Fruit fly (Drosophila melanogaster): ENCODE results near the gene RluA-2.

- TF ChIP-seq Ets96B (tag; optimal IDR thresholded peaks at IDR 0.05) (no peak), Hr39 (GFP tag; optimal IDR thresholded peaks at IDR 0.05) (no peak), CG4318 (GFP tag; optimal IDR thresholded peaks at IDR 0.05) (no peak), Blimp-1 (GFP tag; optimal IDR thresholded peaks at IDR 0.05) (no peak), esn (GFP tag; optimal IDR thresholded peaks at IDR 0.05) (no peak)
Measured at dm6 chr2L:10499608-10500007, 22.7 kb downstream of the RluA-2 start.

All from whole organism, prepupa.